Fruit fly (Drosophila melanogaster) whole organism, embryonic: ENCODE data around the gene Gr28a.
A peak's percentile ranks its signal among the peaks of the same experiment; 100 is the strongest.

Source experiments
- CG17361 ChIP-seq: fragments of 200-800 bp; sonication (Bioruptor generic); IDR thresholded peaks from 3 replicates; pipeline ENCODE4 v1.3.6; 2022; ENCODE audit warnings: missing biosample characterization, missing genetic modification characterization
- CG17568 ChIP-seq: fragments of 200-800 bp; sonication (Bioruptor generic); optimal IDR thresholded peaks from 2 replicates; lab custom pipeline; 2018; ENCODE audit warnings: missing biosample characterization, mild to moderate bottlenecking, missing genetic modification characterization, moderate library complexity
- CG31441 ChIP-seq: fragments of 200-800 bp; sonication (Bioruptor generic); IDR thresholded peaks from 2 replicates; pipeline ENCODE4 v1.3.6; 2022; ENCODE audit warnings: missing biosample characterization, missing genetic modification characterization
- CG32772 ChIP-seq: fragments of 200-800 bp; sonication (Bioruptor generic); IDR thresholded peaks from 2 replicates; pipeline ENCODE4 v1.3.6; 2022; ENCODE audit warnings: missing biosample characterization, missing genetic modification characterization
- Doc3 ChIP-seq: fragments of 200-800 bp; sonication (Bioruptor generic); IDR thresholded peaks from 3 replicates; pipeline ENCODE4 v1.3.6; 2022; ENCODE audit warnings: missing biosample characterization, missing genetic modification characterization; ENCODE audit not compliant: partially characterized antibody
- H15 ChIP-seq: fragments of 200-800 bp; sonication (Bioruptor generic); IDR thresholded peaks from 3 replicates; pipeline ENCODE4 v1.3.6; 2022; ENCODE audit warnings: missing biosample characterization, missing genetic modification characterization
- Sox102F ChIP-seq: fragments of 200-800 bp; sonication (Bioruptor generic); optimal IDR thresholded peaks from 2 replicates; lab custom pipeline; 2018; ENCODE audit warnings: missing biosample characterization, mild to moderate bottlenecking, missing genetic modification characterization, moderate library complexity
- Xbp1 ChIP-seq: fragments of 200-800 bp; sonication (Bioruptor generic); optimal IDR thresholded peaks from 3 replicates; lab custom pipeline; 2016; ENCODE audit warnings: missing biosample characterization, mild to moderate bottlenecking, missing genetic modification characterization
- br ChIP-seq: fragments of >200 bp; optimal IDR thresholded peaks from 2 replicates; lab custom pipeline; 2017
- h ChIP-seq: fragments of >200 bp; optimal IDR thresholded peaks from 2 replicates; lab custom pipeline; 2017
- stwl ChIP-seq: fragments of 200-800 bp; sonication (Bioruptor generic); optimal IDR thresholded peaks from 3 replicates; lab custom pipeline; 2018; ENCODE audit warnings: missing biosample characterization, mild to moderate bottlenecking, missing genetic modification characterization, moderate library complexity

DNA sequence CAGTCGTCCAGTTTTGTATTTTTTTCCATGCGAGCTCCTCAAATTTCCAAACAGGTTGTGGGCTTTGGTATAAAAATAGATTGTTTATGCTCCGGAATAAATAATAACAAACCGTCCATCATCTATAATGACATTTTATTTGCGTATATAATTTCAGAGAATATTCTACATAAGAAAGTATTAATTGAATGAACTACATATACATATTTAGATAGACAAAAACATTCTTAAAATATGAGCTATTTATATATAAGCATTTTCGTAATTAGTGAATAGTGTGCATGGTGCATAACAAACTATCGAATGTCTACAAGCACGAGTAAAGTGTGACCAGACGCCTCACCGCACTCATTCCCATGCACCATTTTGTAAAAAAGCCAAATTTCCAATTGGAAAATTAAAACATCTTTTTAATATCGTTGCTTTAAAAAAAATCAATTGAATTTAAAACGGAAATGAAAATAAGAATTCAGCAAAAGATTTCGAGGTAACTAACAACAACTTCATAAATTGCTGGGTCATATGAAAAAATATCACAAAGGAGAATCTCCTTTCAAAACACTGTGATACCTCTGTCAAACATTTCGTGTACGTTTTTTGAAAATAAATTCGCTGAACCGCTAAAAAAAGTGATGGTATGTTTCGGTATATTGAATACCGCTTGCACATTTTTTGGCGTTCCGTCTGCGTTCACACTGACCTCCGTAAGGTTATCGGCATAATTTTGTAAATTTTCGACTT, 27.5 kb downstream of the Gr28a start, which contains the start of gene muc:
- TF ChIP-seq Doc3 (GFP tag; lab: Robert Waterston, UW) (peak; percentile 58), Sox102F (GFP tag; lab: Kevin White, UChicago) (peak; percentile 33), CG32772 (GFP tag; lab: Robert Waterston, UW) (0 out of 2 replicates have a peak, but pooled peaks have one; percentile 13), stwl (tag; lab: Kevin White, UChicago) (peak; percentile 71), H15 (GFP tag; lab: Robert Waterston, UW) (no peak), Xbp1 (GFP tag; lab: Kevin White, UChicago) (peak; percentile 54), CG17361 (GFP tag; lab: Robert Waterston, UW) (peak; percentile 52; the same call in 2 of the 3 replicates), CG17568 (GFP tag; lab: Kevin White, UChicago) (no peak), h (lab: Kevin White, UChicago) (no peak), CG31441 (GFP tag; lab: Robert Waterston, UW) (peak; percentile 52), br (lab: Kevin White, UChicago) (no peak)
